Fruit fly (Drosophila melanogaster) whole organism, embryonic: ENCODE data around the gene CG13700.

ENCODE experiments used
- Antp ChIP-seq: fragments of 200-800 bp; sonication (Bioruptor generic); optimal IDR thresholded peaks from 3 replicates; lab custom pipeline; 2016; ENCODE audit warnings: missing biosample characterization, missing genetic modification characterization
- Bdp1 ChIP-seq: fragments of 200-800 bp; sonication (Bioruptor generic); optimal IDR thresholded peaks from 3 replicates; lab custom pipeline; 2016; ENCODE audit warnings: missing biosample characterization, missing genetic modification characterization
- BtbVII ChIP-seq: fragments of 200-800 bp; sonication (Bioruptor generic); optimal IDR thresholded peaks from 3 replicates; lab custom pipeline; 2017; ENCODE audit warnings: missing biosample characterization, mild to moderate bottlenecking, missing genetic modification characterization
- CG10959 ChIP-seq: fragments of 200-800 bp; sonication (Bioruptor generic); IDR thresholded peaks from 2 replicates; pipeline ENCODE4 v1.3.6; 2022; ENCODE audit warnings: missing biosample characterization, missing genetic modification characterization
- CG11247 ChIP-seq: fragments of 200-800 bp; sonication (Bioruptor generic); IDR thresholded peaks from 2 replicates; pipeline ENCODE4 v1.3.6; 2022; ENCODE audit warnings: missing biosample characterization, missing genetic modification characterization
- CG12391 ChIP-seq: fragments of 200-800 bp; sonication (Bioruptor generic); optimal IDR thresholded peaks from 3 replicates; lab custom pipeline; 2018; ENCODE audit warnings: missing biosample characterization, mild to moderate bottlenecking, missing genetic modification characterization, moderate library complexity
- CG13296 ChIP-seq: fragments of 200-800 bp; sonication (Bioruptor generic); optimal IDR thresholded peaks from 3 replicates; lab custom pipeline; 2018; ENCODE audit warnings: missing biosample characterization, mild to moderate bottlenecking, missing genetic modification characterization
- CG14667 ChIP-seq: fragments of 200-800 bp; sonication (Bioruptor generic); IDR thresholded peaks from 2 replicates; pipeline ENCODE4 v1.3.6; 2022; ENCODE audit warnings: missing biosample characterization, missing genetic modification characterization
- CG15479 ChIP-seq: fragments of 200-800 bp; sonication (Bioruptor generic); optimal IDR thresholded peaks from 3 replicates; lab custom pipeline; 2019; ENCODE audit warnings: missing biosample characterization, mild to moderate bottlenecking, missing genetic modification characterization, moderate library complexity
- CG15696 ChIP-seq: fragments of 200-800 bp; sonication (Bioruptor generic); optimal IDR thresholded peaks from 2 replicates; lab custom pipeline; 2019; ENCODE audit warnings: missing biosample characterization, mild to moderate bottlenecking, missing genetic modification characterization, moderate library complexity
- CG17361 ChIP-seq: fragments of 200-800 bp; sonication (Bioruptor generic); IDR thresholded peaks from 3 replicates; pipeline ENCODE4 v1.3.6; 2022; ENCODE audit warnings: missing biosample characterization, missing genetic modification characterization
- CG17568 ChIP-seq: fragments of 200-800 bp; sonication (Bioruptor generic); optimal IDR thresholded peaks from 2 replicates; lab custom pipeline; 2018; ENCODE audit warnings: missing biosample characterization, mild to moderate bottlenecking, missing genetic modification characterization, moderate library complexity
- CG2875 ChIP-seq: fragments of 200-800 bp; sonication (Bioruptor generic); optimal IDR thresholded peaks from 2 replicates; lab custom pipeline; 2017; ENCODE audit warnings: missing biosample characterization, mild to moderate bottlenecking, missing genetic modification characterization, missing genetic modification reagents
- CG2889 ChIP-seq: fragments of 200-800 bp; sonication (Bioruptor generic); IDR thresholded peaks from 3 replicates; pipeline ENCODE4 v1.3.6; 2022; ENCODE audit warnings: missing biosample characterization, missing genetic modification characterization
- CG30403 ChIP-seq: fragments of 200-800 bp; sonication (Bioruptor generic); optimal IDR thresholded peaks from 3 replicates; lab custom pipeline; 2016; ENCODE audit warnings: missing biosample characterization, missing genetic modification characterization
- CG32532 ChIP-seq: fragments of 200-800 bp; sonication (Bioruptor generic); IDR thresholded peaks from 2 replicates; pipeline ENCODE4 v1.3.6; 2022; ENCODE audit warnings: missing biosample characterization, missing genetic modification characterization
- CG34224 ChIP-seq: fragments of 200-800 bp; sonication (Bioruptor generic); IDR thresholded peaks from 3 replicates; pipeline ENCODE4 v1.3.6; 2022; ENCODE audit warnings: missing biosample characterization, missing genetic modification characterization; ENCODE audit not compliant: partially characterized antibody
- CG3995 ChIP-seq: fragments of 200-800 bp; sonication (Bioruptor generic); optimal IDR thresholded peaks from 3 replicates; lab custom pipeline; 2016; ENCODE audit warnings: missing biosample characterization, missing genetic modification characterization
- CG4282 ChIP-seq: fragments of 200-800 bp; sonication (Bioruptor generic); optimal IDR thresholded peaks from 2 replicates; lab custom pipeline; 2016; ENCODE audit warnings: missing biosample characterization, missing genetic modification characterization
- CG4424 ChIP-seq: fragments of 200-800 bp; sonication (Bioruptor generic); optimal IDR thresholded peaks from 3 replicates; lab custom pipeline; 2016; ENCODE audit warnings: missing biosample characterization, missing genetic modification characterization
- CG6254 ChIP-seq: fragments of 200-800 bp; sonication (Bioruptor generic); optimal IDR thresholded peaks from 3 replicates; lab custom pipeline; 2017; ENCODE audit warnings: mild to moderate bottlenecking, missing biosample characterization, missing genetic modification reagents, missing genetic modification characterization
- CG6272 ChIP-seq: fragments of 200-800 bp; sonication (Bioruptor generic); IDR thresholded peaks from 2 replicates; pipeline ENCODE4 v1.3.6; 2022; ENCODE audit warnings: missing biosample characterization, missing genetic modification characterization
- CG7745 ChIP-seq: fragments of 200-800 bp; sonication (Bioruptor generic); optimal IDR thresholded peaks from 2 replicates; lab custom pipeline; 2018; ENCODE audit warnings: missing biosample characterization, mild to moderate bottlenecking, missing genetic modification characterization, moderate library complexity
- CG8765 ChIP-seq: fragments of 200-800 bp; sonication (Bioruptor generic); IDR thresholded peaks from 2 replicates; pipeline ENCODE4 v1.3.6; 2022; ENCODE audit warnings: missing biosample characterization, missing genetic modification characterization
- Camta ChIP-seq: fragments of 200-800 bp; sonication (Bioruptor generic); optimal IDR thresholded peaks from 2 replicates; lab custom pipeline; 2016; ENCODE audit warnings: missing biosample characterization, missing genetic modification characterization
- D19A ChIP-seq: fragments of 200-800 bp; optimal IDR thresholded peaks from 3 replicates; lab custom pipeline; 2019; ENCODE audit warnings: missing biosample characterization, mild to moderate bottlenecking, missing genetic modification characterization, moderate library complexity
- Dbx ChIP-seq: fragments of 200-800 bp; sonication (Bioruptor generic); IDR thresholded peaks from 3 replicates; pipeline ENCODE4 v1.3.6; 2022; ENCODE audit warnings: missing biosample characterization, missing genetic modification characterization
- Fer2 ChIP-seq: fragments of 200-800 bp; sonication (Bioruptor generic); optimal IDR thresholded peaks from 2 replicates; lab custom pipeline; 2018; ENCODE audit warnings: missing biosample characterization, mild to moderate bottlenecking, missing genetic modification characterization, moderate library complexity
- HmgD ChIP-seq: fragments of 200-800 bp; sonication (Bioruptor generic); optimal IDR thresholded peaks from 3 replicates; lab custom pipeline; 2016; ENCODE audit warnings: missing biosample characterization, missing genetic modification characterization
- NC2α ChIP-seq: fragments of 200-800 bp; sonication (Bioruptor generic); optimal IDR thresholded peaks from 2 replicates; lab custom pipeline; 2016; ENCODE audit warnings: missing biosample characterization, missing genetic modification characterization
- Neu2 ChIP-seq: fragments of 200-800 bp; sonication (Bioruptor generic); optimal IDR thresholded peaks from 3 replicates; lab custom pipeline; 2016; ENCODE audit warnings: missing biosample characterization, missing genetic modification characterization, borderline replicate concordance
- Sox102F ChIP-seq: fragments of 200-800 bp; sonication (Bioruptor generic); optimal IDR thresholded peaks from 2 replicates; lab custom pipeline; 2018; ENCODE audit warnings: missing biosample characterization, mild to moderate bottlenecking, missing genetic modification characterization, moderate library complexity
- Spps ChIP-seq: fragments of 200-800 bp; sonication (Bioruptor generic); optimal IDR thresholded peaks from 2 replicates; lab custom pipeline; 2018; ENCODE audit warnings: missing biosample characterization, mild to moderate bottlenecking, missing genetic modification characterization
- abd-A ChIP-seq: fragments of 200-800 bp; sonication (Bioruptor generic); optimal IDR thresholded peaks from 3 replicates; lab custom pipeline; 2019; ENCODE audit warnings: missing biosample characterization, mild to moderate bottlenecking, missing genetic modification characterization, moderate library complexity
- ash1 ChIP-seq: fragments of 200-800 bp; sonication (Bioruptor generic); optimal IDR thresholded peaks from 2 replicates; lab custom pipeline; 2018; ENCODE audit warnings: missing biosample characterization, mild to moderate bottlenecking, missing genetic modification characterization
- croc ChIP-seq: fragments of 200-800 bp; sonication (Bioruptor generic); conservative IDR thresholded peaks from 3 replicates; pipeline ENCODE4 v1.3.6; 2022; ENCODE audit warnings: missing biosample characterization, missing genetic modification characterization
- cwo ChIP-seq: fragments of 200-800 bp; sonication (Bioruptor generic); optimal IDR thresholded peaks from 3 replicates; lab custom pipeline; 2017; ENCODE audit warnings: missing biosample characterization, missing genetic modification characterization, mild to moderate bottlenecking, moderate library complexity, missing genetic modification reagents
- exex ChIP-seq: fragments of 200-800 bp; sonication (Bioruptor generic); optimal IDR thresholded peaks from 4 replicates; lab custom pipeline; 2018; ENCODE audit warnings: missing biosample characterization, mild to moderate bottlenecking, missing genetic modification characterization, moderate library complexity
- gem ChIP-seq: fragments of 200-800 bp; sonication (Bioruptor generic); optimal IDR thresholded peaks from 2 replicates; lab custom pipeline; 2019; ENCODE audit warnings: missing biosample characterization, mild to moderate bottlenecking, missing genetic modification characterization, moderate library complexity
- grau ChIP-seq: fragments of 200-800 bp; optimal IDR thresholded peaks from 3 replicates; lab custom pipeline; 2019; ENCODE audit warnings: missing biosample characterization, mild to moderate bottlenecking, missing genetic modification characterization, moderate library complexity
- lab ChIP-seq: fragments of 200-800 bp; sonication (Bioruptor generic); optimal IDR thresholded peaks from 3 replicates; lab custom pipeline; 2017; ENCODE audit warnings: missing biosample characterization, missing genetic modification characterization, mild to moderate bottlenecking, moderate library complexity, missing genetic modification reagents
- lov ChIP-seq, 2 experiments: fragments of 200-800 bp in 1 of 2; fragments of >200 bp in 1 of 2; sonication (Bioruptor generic) in 1 of 2; IDR thresholded peaks in 1 of 2; optimal IDR thresholded peaks in 1 of 2; 2 replicates in 1 of 2; 3 replicates in 1 of 2; pipeline versions ENCODE4 v1.3.6 to Lab custom; 2017 to 2022; ENCODE audit warnings: missing biosample characterization in 1 of 2, missing genetic modification characterization in 1 of 2
- prd ChIP-seq, 3 experiments: fragments of >200 bp in 2 of 3; fragments of 200-800 bp in 1 of 3; sonication (Bioruptor generic) in 1 of 3; optimal IDR thresholded peaks in 2 of 3; IDR thresholded peaks in 1 of 3; 2 replicates in 2 of 3; 3 replicates in 1 of 3; pipeline versions ENCODE4 v1.3.6 to Lab custom; 2017 to 2022; ENCODE audit warnings: missing biosample characterization in 1 of 3, missing genetic modification characterization in 1 of 3
- rib ChIP-seq: fragments of 200-800 bp; sonication (Bioruptor generic); IDR thresholded peaks from 2 replicates; pipeline ENCODE4 v1.3.6; 2022; ENCODE audit warnings: missing biosample characterization, missing genetic modification characterization
- stwl ChIP-seq: fragments of 200-800 bp; sonication (Bioruptor generic); optimal IDR thresholded peaks from 3 replicates; lab custom pipeline; 2018; ENCODE audit warnings: missing biosample characterization, mild to moderate bottlenecking, missing genetic modification characterization, moderate library complexity
- tll ChIP-seq, 2 experiments: fragments of 200-800 bp in 1 of 2; fragments of >200 bp in 1 of 2; sonication (Bioruptor generic) in 1 of 2; optimal IDR thresholded peaks; 2 replicates each; lab custom pipeline; 2017 to 2019; ENCODE audit warnings: missing biosample characterization in 2 of 2, missing genetic modification characterization in 2 of 2, mild to moderate bottlenecking in 1 of 2, moderate library complexity in 1 of 2
- tna ChIP-seq: fragments of 200-800 bp; sonication (Bioruptor generic); IDR thresholded peaks from 2 replicates; pipeline ENCODE4 v1.3.6; 2022; ENCODE audit warnings: missing biosample characterization, missing genetic modification characterization; ENCODE audit not compliant: partially characterized antibody
- vfl ChIP-seq: fragments of 200-800 bp; sonication (Bioruptor generic); optimal IDR thresholded peaks from 2 replicates; lab custom pipeline; 2016; ENCODE audit warnings: missing biosample characterization, missing genetic modification characterization
- wor ChIP-seq: fragments of 200-800 bp; sonication (Bioruptor generic); IDR thresholded peaks from 2 replicates; pipeline ENCODE4 v1.3.6; 2022; ENCODE audit warnings: missing biosample characterization, missing genetic modification characterization

Gene CG13700

dm6 chr3L:18297328-18297727, 3.7 kb downstream of the CG13700 start (continued):
- TF ChIP-seq stwl (tag; lab: Kevin White, UChicago) (peak; percentile 22), CG6254 (GFP tag; lab: Kevin White, UChicago) (no peak), BtbVII (GFP tag; lab: Kevin White, UChicago) (no peak), CG34224 (GFP tag; lab: Robert Waterston, UW) (no peak), CG2889 (GFP tag; lab: Robert Waterston, UW) (no peak), HmgD (GFP tag; lab: Kevin White, UChicago) (no peak), cwo (GFP tag; lab: Kevin White, UChicago) (no peak), Neu2 (GFP tag; lab: Kevin White, UChicago) (no peak), CG4424 (GFP tag; lab: Kevin White, UChicago) (no peak), CG14667 (GFP tag; lab: Robert Waterston, UW) (no peak), CG15479 (GFP tag; lab: Kevin White, UChicago) (peak; percentile 80), Sox102F (GFP tag; lab: Kevin White, UChicago) (no peak), CG10959 (GFP tag; lab: Robert Waterston, UW) (peak; percentile 27; the same call in 1 of the 2 replicates), croc (no peak; the same call in 2 of the 3 replicates), lov (optimal IDR thresholded peaks at IDR 0.05; lab: Kevin White, UChicago) (no peak), lov (GFP tag; IDR thresholded peaks at IDR 0.05; lab: Robert Waterston, UW) (no peak), CG13296 (GFP tag; lab: Kevin White, UChicago) (no peak), CG32532 (no peak), ash1 (no peak), Spps (tag; lab: Kevin White, UChicago) (peak; percentile 16), tll (GFP tag; optimal IDR thresholded peaks at IDR 0.05; lab: Kevin White, UChicago) (peak in 1 of 2 experiments; percentile 8), CG4282 (GFP tag; lab: Kevin White, UChicago) (no peak), Antp (no peak), CG8765 (GFP tag; lab: Robert Waterston, UW) (peak; percentile 22; the same call in 1 of the 2 replicates), CG17568 (GFP tag; lab: Kevin White, UChicago) (no peak), CG2875 (GFP tag; lab: Kevin White, UChicago) (no peak), CG17361 (peak; percentile 59; the same call in 2 of the 3 replicates), rib (no peak), CG11247 (GFP tag; lab: Robert Waterston, UW) (no peak), NC2α (no peak), CG6272 (GFP tag; lab: Robert Waterston, UW) (no peak), grau (peak; percentile 59), wor (GFP tag; lab: Robert Waterston, UW) (no peak), gem (tag; lab: Kevin White, UChicago) (peak; percentile 82), CG7745 (tag; lab: Kevin White, UChicago) (peak; percentile 47), D19A (tag; lab: Kevin White, UChicago) (peak; percentile 27), lab (GFP tag; lab: Kevin White, UChicago) (no peak), Fer2 (tag; lab: Kevin White, UChicago) (no peak), tna (GFP tag; lab: Robert Waterston, UW) (no peak), Camta (GFP tag; lab: Kevin White, UChicago) (no peak), Dbx (no peak), CG3995 (GFP tag; lab: Kevin White, UChicago) (no peak), vfl (GFP tag; lab: Kevin White, UChicago) (no peak), prd (optimal IDR thresholded peaks at IDR 0.05; lab: Kevin White, UChicago) (no peak), prd (GFP tag; IDR thresholded peaks at IDR 0.05; lab: Robert Waterston, UW) (peak; percentile 61; the same call in 2 of the 3 replicates), CG12391 (peak; percentile 76), CG15696 (tag; lab: Kevin White, UChicago) (peak; percentile 89), abd-A (tag; lab: Kevin White, UChicago) (no peak), exex (tag; lab: Kevin White, UChicago) (no peak), CG30403 (GFP tag; lab: Kevin White, UChicago) (peak; percentile 25), Bdp1 (GFP tag; lab: Kevin White, UChicago) (no peak)
